Worm (Caenorhabditis elegans): Measurements from ENCODE around the gene ZK418.10.

The ZK418.10 gene

DNA sequence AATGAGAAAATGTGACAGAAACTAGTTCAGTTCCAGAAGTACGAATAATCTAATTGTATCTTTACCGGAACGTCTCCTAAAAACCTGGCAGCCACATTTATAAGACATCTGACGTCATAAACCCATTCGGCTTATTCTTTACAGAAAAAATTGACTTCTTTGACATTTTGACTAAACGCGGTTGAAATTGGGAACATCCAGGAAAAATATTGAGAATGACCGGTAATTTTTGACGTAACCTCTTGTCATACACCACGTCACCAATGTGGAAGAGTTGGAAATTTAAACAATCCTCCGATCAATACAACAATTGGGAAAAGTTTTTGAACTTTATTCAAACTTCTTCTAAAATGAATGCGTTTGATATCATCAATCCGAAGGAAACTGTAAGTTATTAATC lies 550 bp upstream of the ZK418.10 start, which contains the start of gene ZK418.2:
ZK418.2 (plus strand) TSS at position 301 of the 400 bp plus-strand sequence.
- TF ChIP-seq lin-13 (tag; optimal IDR thresholded peaks at IDR 0.05): no peak
- no peak for TF ChIP-seq mls-2 (tag; optimal IDR thresholded peaks at IDR 0.05)
- TF ChIP-seq unc-39 (tag; optimal IDR thresholded peaks at IDR 0.05): no peak
- TF ChIP-seq ceh-83 (GFP tag; optimal IDR thresholded peaks at IDR 0.05): no peak
- no peak for TF ChIP-seq pha-4 (tag; optimal IDR thresholded peaks at IDR 0.05)
- no peak for TF ChIP-seq blmp-1 (tag; optimal IDR thresholded peaks at IDR 0.05)
- TF ChIP-seq nhr-28 (tag; optimal IDR thresholded peaks at IDR 0.05): no peak

DNA sequence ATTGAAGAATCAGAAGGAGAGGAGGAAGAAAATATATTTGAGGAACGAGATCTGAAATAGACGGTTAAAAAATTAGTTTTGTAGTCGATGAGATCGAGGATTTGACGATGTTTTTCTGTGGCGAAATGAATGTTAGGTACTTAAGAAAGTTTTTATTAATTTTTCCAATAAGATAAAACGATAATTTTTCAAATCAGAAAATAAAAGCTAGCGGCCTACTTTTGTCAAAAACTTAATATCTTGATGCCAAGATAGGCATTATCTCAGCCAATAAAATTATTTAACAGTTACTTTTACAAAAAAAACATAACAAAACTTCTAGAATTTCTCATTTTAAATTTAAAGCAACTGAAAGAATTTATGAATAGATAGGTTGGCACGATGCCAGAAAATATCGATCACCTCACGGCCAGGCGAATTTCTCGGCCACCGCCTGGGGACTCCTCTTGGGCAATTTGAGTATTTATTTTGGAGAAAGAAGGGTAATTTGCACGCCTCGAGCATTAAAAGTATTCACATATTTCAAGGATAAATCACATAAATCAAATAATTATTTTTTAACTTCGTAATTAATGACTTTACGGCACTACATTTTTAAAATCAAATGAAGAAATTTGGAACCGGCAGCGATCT lies 2.7 kb downstream of the ZK418.10 start, which contains the start of gene fubl-2:
fubl-2 (minus strand) TSS at position 51 of the 633 bp plus-strand sequence.
- no peak for TF ChIP-seq sptf-1 (tag; optimal IDR thresholded peaks at IDR 0.05)
- no peak for TF ChIP-seq blmp-1 (tag; optimal IDR thresholded peaks at IDR 0.05)
- TF ChIP-seq ces-1 (GFP tag; optimal IDR thresholded peaks at IDR 0.05): peak; percentile 4
- TF ChIP-seq ceh-39 (tag; optimal IDR thresholded peaks at IDR 0.05): peak; percentile 80
- TF ChIP-seq mep-1 (tag; optimal IDR thresholded peaks at IDR 0.05): peak; percentile 27
- no peak for TF ChIP-seq zip-8 (tag; optimal IDR thresholded peaks at IDR 0.05)
- TF ChIP-seq M03D4.4 (tag; optimal IDR thresholded peaks at IDR 0.05): no peak

DNA sequence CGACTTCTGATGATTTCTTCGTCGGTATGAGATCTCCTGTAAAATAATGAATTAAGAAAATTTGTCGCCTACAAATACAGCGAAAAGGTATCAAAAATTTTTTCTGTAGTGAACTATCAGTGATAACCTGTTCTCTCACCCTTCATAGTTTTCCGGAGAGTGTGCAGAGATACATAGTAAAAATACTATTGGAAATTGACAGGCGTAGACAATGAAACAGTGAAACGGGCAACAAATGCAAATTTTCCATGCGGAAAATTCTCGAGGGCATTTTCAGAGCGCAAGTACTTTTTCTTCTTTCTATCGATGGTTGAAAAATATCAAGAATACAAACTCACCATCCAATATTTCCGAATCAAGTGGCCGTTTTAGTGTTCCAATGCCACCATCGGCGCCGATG lies 3.3 kb downstream of the ZK418.10 start:
- no peak for TF ChIP-seq unc-120 (tag; optimal IDR thresholded peaks at IDR 0.05; ENCODE audit: poor library complexity, severe bottlenecking)
- no peak for TF ChIP-seq tbx-8 (GFP tag; optimal IDR thresholded peaks at IDR 0.05)
- no peak for TF ChIP-seq ceh-39 (tag; optimal IDR thresholded peaks at IDR 0.05)
- no peak for TF ChIP-seq drap-1 (GFP tag; optimal IDR thresholded peaks at IDR 0.05)
- no peak for TF ChIP-seq unc-62 (GFP tag; optimal IDR thresholded peaks at IDR 0.05)
- no peak for TF ChIP-seq blmp-1 (tag; optimal IDR thresholded peaks at IDR 0.05)
- TF ChIP-seq nhr-28 (tag; optimal IDR thresholded peaks at IDR 0.05): no peak
- TF ChIP-seq sem-2 (GFP tag; optimal IDR thresholded peaks at IDR 0.05): no peak
- TF ChIP-seq lin-32 (GFP tag; optimal IDR thresholded peaks at IDR 0.05): no peak
- no peak for TF ChIP-seq unc-39 (tag; optimal IDR thresholded peaks at IDR 0.05)

DNA sequence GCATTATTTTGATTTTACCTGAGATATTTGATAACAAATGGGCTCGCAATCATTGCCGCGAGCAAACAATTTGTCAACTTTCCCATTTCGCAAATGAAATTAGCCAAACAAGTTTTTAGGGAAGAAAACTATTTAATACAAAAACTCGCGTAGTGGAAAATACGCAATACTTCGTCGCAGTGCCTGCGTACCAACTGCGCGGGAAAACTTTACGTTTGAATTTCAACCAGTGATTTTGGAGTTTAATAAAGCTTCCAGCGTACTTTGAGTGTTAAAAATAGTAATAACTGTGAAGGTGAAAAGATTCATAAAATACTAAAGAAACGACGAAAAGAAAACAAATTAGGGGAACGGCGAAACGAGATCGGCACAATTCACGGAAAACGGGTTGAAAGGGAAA lies 5.6 kb downstream of the ZK418.10 start, which contains the start of gene tofu-7:
tofu-7 (minus strand) TSS at position 111 of the 400 bp plus-strand sequence.
- TF ChIP-seq blmp-1 (tag; optimal IDR thresholded peaks at IDR 0.05) (no peak), nhr-237 (tag; optimal IDR thresholded peaks at IDR 0.05) (no peak)

DNA sequence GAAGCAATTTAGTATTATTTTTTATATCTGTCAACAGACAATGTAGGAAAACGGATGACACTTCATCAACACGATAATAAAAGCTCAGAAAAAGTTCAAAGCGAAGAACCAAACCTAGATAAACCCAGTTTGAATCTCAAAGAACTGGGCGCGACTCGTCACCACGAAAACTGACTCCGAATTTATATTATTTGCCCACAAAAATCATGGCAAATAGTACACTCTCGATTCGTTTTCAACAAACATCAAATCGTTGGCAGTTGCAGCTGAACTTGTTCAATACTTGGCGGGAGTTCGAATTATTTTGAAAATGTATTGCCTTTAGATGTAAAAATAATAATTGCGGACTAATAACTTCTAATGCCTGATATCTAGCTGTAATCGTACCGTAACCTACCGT lies 7.4 kb downstream of the ZK418.10 start:
- TF ChIP-seq ham-2 (GFP tag; optimal IDR thresholded peaks at IDR 0.05): no peak
- no peak for TF ChIP-seq ceh-43 (GFP tag; optimal IDR thresholded peaks at IDR 0.05)
- TF ChIP-seq lin-13 (tag; optimal IDR thresholded peaks at IDR 0.05): no peak
- TF ChIP-seq unc-39 (tag; optimal IDR thresholded peaks at IDR 0.05): no peak
- TF ChIP-seq elt-1 (tag; optimal IDR thresholded peaks at IDR 0.05; ENCODE audit: borderline replicate concordance, insufficient read depth): no peak
- TF ChIP-seq nhr-76 (tag; optimal IDR thresholded peaks at IDR 0.05): no peak
- no peak for TF ChIP-seq snpc-4 (tag; optimal IDR thresholded peaks at IDR 0.05)
- TF ChIP-seq flh-1 (GFP tag; optimal IDR thresholded peaks at IDR 0.05): no peak
- TF ChIP-seq bed-3 (GFP tag; optimal IDR thresholded peaks at IDR 0.05): no peak

DNA sequence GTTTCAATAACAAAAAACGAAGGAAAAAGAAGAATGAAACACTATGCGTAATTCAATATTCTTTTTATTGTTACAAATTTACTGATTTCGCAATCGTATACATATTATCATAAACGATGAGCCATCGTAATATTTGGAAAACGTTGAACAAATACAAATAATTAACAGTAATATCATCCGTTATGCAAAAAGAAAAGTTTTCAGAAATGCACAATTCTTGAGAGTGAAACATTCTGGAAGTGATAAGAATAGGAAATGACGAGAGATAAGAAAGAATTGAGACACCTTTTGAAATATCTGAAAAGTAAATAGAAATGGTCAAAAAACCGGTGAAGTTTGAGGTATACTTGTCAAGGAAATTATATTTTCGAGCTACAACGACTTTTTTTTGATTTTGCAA lies 9.0 kb downstream of the ZK418.10 start:
- TF ChIP-seq ztf-11 (tag; optimal IDR thresholded peaks at IDR 0.05) (no peak), flh-1 (GFP tag; optimal IDR thresholded peaks at IDR 0.05) (no peak), M03D4.4 (tag; optimal IDR thresholded peaks at IDR 0.05) (no peak), hlh-1 (tag; optimal IDR thresholded peaks at IDR 0.05) (no peak), unc-39 (tag; optimal IDR thresholded peaks at IDR 0.05) (no peak), mab-5 (tag; optimal IDR thresholded peaks at IDR 0.05) (no peak)

Measured in whole organism, mixed stage, embryonic.